Worm (Caenorhabditis elegans) whole organism, L4 larva: Measurements from ENCODE around the gene nmad-1.

Experiments used
- dmd-6 ChIP-seq: fragments of 200-800 bp; sonication (Bioruptor generic); IDR thresholded peaks from 2 replicates; pipeline ENCODE4 v1.3.6; 2022; ENCODE audit warnings: missing genetic modification reagents, missing genetic modification characterization, missing compliant biosample characterization
- fkh-10 ChIP-seq: fragments of 150-350 bp; optimal IDR thresholded peaks from 2 replicates; lab custom pipeline; 2014; ENCODE audit warnings: missing biosample characterization, missing genetic modification reagents, missing genetic modification characterization
- nhr-42 ChIP-seq: fragments of 200-800 bp; sonication (Bioruptor generic); IDR thresholded peaks from 2 replicates; pipeline ENCODE4 v1.3.6; 2022; ENCODE audit warnings: missing genetic modification characterization, missing compliant biosample characterization
- unc-130 ChIP-seq: sonication (generic microtip); optimal IDR thresholded peaks from 2 replicates; lab custom pipeline; 2016; ENCODE audit warnings: missing genetic modification reagents, missing genetic modification characterization, missing compliant biosample characterization

ce11 chrIII:5599958-5600357, 45.2 kb upstream of the nmad-1 start, which contains the start of gene wdr-37:
- TF ChIP-seq dmd-6 (GFP tag; lab: Robert Waterston, UW) (no peak), unc-130 (no peak), nhr-42 (GFP tag; lab: Robert Waterston, UW) (no peak), fkh-10 (GFP tag; lab: Kevin White, UChicago) (no peak)
